Worm (Caenorhabditis elegans): Measurements from ENCODE around the gene srj-42.

DNA sequence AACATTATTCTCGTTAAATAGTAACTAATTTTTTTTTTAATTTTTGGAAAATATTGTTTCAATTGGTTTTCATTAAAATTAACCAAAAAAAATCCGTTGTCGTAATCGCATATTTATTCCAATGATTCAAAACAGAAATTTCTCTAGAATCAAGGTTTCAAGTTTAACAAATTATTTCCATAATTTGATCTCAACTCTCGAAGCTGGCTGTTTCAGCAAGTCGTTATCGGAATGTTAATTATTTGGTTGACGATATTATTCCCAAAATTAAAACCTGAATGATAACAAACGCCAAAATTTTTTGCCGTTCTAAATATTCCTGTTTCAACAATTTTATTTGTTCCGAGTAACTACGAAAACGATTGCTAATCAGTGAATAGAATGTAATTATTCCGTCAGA, 48.0 kb upstream of the srj-42 start:
- TF ChIP-seq hnd-1 (tag; optimal IDR thresholded peaks at IDR 0.05) (no peak), B0310.2 (tag; optimal IDR thresholded peaks at IDR 0.05) (no peak), ama-1 (optimal IDR thresholded peaks at IDR 0.05) (no peak), ets-7 (tag; optimal IDR thresholded peaks at IDR 0.05) (no peak), F13C5.2 (tag; optimal IDR thresholded peaks at IDR 0.05) (no peak), ceh-13 (GFP tag; optimal IDR thresholded peaks at IDR 0.05) (no peak), tbx-11 (GFP tag; IDR thresholded peaks at IDR 0.05) (no peak), hmbx-1 (tag; optimal IDR thresholded peaks at IDR 0.05) (no peak), scrt-1 (GFP tag; IDR thresholded peaks at IDR 0.05) (no peak), tra-4 (tag; optimal IDR thresholded peaks at IDR 0.05) (no peak), flt-1 (GFP tag; IDR thresholded peaks at IDR 0.05) (no peak), pes-1 (GFP tag; IDR thresholded peaks at IDR 0.05) (no peak), hmg-4 (GFP tag; optimal IDR thresholded peaks at IDR 0.05) (no peak)
